Worm (Caenorhabditis elegans): ENCODE measurements around the gene C27D9.1.

Gene C27D9.1

ce11 chrII:4802917-4803316 is 49.7 kb downstream of the C27D9.1 start:
- TF ChIP-seq elt-1 (tag; optimal IDR thresholded peaks at IDR 0.05) (no peak), pha-4 (tag; optimal IDR thresholded peaks at IDR 0.05) (peak; percentile 10), elt-2 (tag; optimal IDR thresholded peaks at IDR 0.05) (peak; percentile 96), pqm-1 (tag; optimal IDR thresholded peaks at IDR 0.05) (peak; percentile 38)
